Worm (Caenorhabditis elegans) whole organism, L1 larva: Measurements from ENCODE around the gene C10E2.2.

Experiments used
- C34B4.2 ChIP-seq: sonication (generic microtip); optimal IDR thresholded peaks from 2 replicates; lab custom pipeline; 2017; ENCODE audit warnings: mild to moderate bottlenecking, missing genetic modification characterization, missing compliant biosample characterization
- Y116A8C.19 ChIP-seq: sonication (generic microtip); optimal IDR thresholded peaks from 2 replicates; lab custom pipeline; 2016; ENCODE audit warnings: missing compliant biosample characterization, missing genetic modification characterization, borderline replicate concordance
- aha-1 ChIP-seq: fragments of 150-350 bp; optimal IDR thresholded peaks from 2 replicates; lab custom pipeline; 2014; ENCODE audit warnings: missing biosample characterization, missing genetic modification characterization
- alr-1 ChIP-seq: fragments of 200-800 bp; sonication (Bioruptor generic); optimal IDR thresholded peaks from 2 replicates; lab custom pipeline; 2018; ENCODE audit warnings: borderline replicate concordance, mild to moderate bottlenecking, missing genetic modification characterization, missing compliant biosample characterization
- aly-2 ChIP-seq: fragments of 150-350 bp; optimal IDR thresholded peaks from 2 replicates; lab custom pipeline; 2014; ENCODE audit warnings: missing biosample characterization, missing genetic modification characterization
- ama-1 ChIP-seq: fragments of 150-350 bp; optimal IDR thresholded peaks from 2 replicates; lab custom pipeline; 2014
- ceh-8 ChIP-seq: fragments of 200-800 bp; sonication (Bioruptor generic); optimal IDR thresholded peaks from 2 replicates; lab custom pipeline; 2018; ENCODE audit warnings: mild to moderate bottlenecking, missing genetic modification characterization, moderate library complexity, missing compliant biosample characterization
- ceh-82 ChIP-seq, 3 experiments: fragments of 150-350 bp in 1 of 3; sonication (generic microtip) in 2 of 3; optimal IDR thresholded peaks; 2 replicates each; lab custom pipeline; 2014 to 2017; ENCODE audit warnings: missing biosample characterization in 3 of 3, missing genetic modification characterization in 3 of 3
- ceh-88 ChIP-seq: fragments of 200-800 bp; sonication (Bioruptor generic); IDR thresholded peaks from 2 replicates; pipeline ENCODE4 v1.3.6; 2022; ENCODE audit warnings: missing genetic modification characterization, missing compliant biosample characterization
- ces-1 ChIP-seq: fragments of 150-350 bp; optimal IDR thresholded peaks from 2 replicates; lab custom pipeline; 2014; ENCODE audit warnings: missing biosample characterization, missing genetic modification reagents, missing genetic modification characterization
- dpl-1 ChIP-seq, 3 experiments: fragments of 150-350 bp in 2 of 3; sonication (generic microtip) in 1 of 3; optimal IDR thresholded peaks; 2 replicates each; lab custom pipeline; 2014 to 2017; ENCODE audit warnings: missing biosample characterization in 3 of 3, missing genetic modification characterization in 3 of 3, missing genetic modification reagents in 3 of 3
- dsc-1 ChIP-seq: sonication (generic microtip); optimal IDR thresholded peaks from 2 replicates; lab custom pipeline; 2016; ENCODE audit warnings: mild to moderate bottlenecking, missing genetic modification characterization, missing compliant biosample characterization
- efl-1 ChIP-seq, 4 experiments: fragments of 150-350 bp; optimal IDR thresholded peaks in 3 of 4; peaks in 1 of 4; 1 replicate in 1 of 4; 2 replicates in 3 of 4; lab custom pipeline; 2014; ENCODE audit warnings: missing biosample characterization in 2 of 4, missing genetic modification characterization in 2 of 4, missing genetic modification reagents in 2 of 4
- efl-3 ChIP-seq: fragments of 200-800 bp; sonication (Bioruptor generic); optimal IDR thresholded peaks from 2 replicates; lab custom pipeline; 2018; ENCODE audit warnings: mild to moderate bottlenecking, missing genetic modification characterization, missing compliant biosample characterization
- egl-13 ChIP-seq: sonication (generic microtip); optimal IDR thresholded peaks from 2 replicates; lab custom pipeline; 2016; ENCODE audit warnings: missing genotype, missing genetic modification reagents, missing genetic modification characterization, missing compliant biosample characterization
- egl-27 ChIP-seq, 2 experiments: fragments of 150-350 bp in 1 of 2; sonication (generic microtip); optimal IDR thresholded peaks; 3 replicates each; lab custom pipeline; 2017 to 2018; ENCODE audit warnings: missing biosample characterization in 2 of 2, missing genetic modification characterization in 2 of 2, missing genetic modification reagents in 2 of 2
- elt-2 ChIP-seq: sonication (generic microtip); optimal IDR thresholded peaks from 2 replicates; lab custom pipeline; 2016; ENCODE audit warnings: missing genetic modification characterization, mild to moderate bottlenecking, inconsistent platforms, missing compliant biosample characterization, missing genetic modification reagents
- ets-5 ChIP-seq: fragments of 200-800 bp; sonication (Bioruptor generic); IDR thresholded peaks from 2 replicates; pipeline ENCODE4 v1.3.6; 2022; ENCODE audit warnings: missing genetic modification characterization, missing compliant biosample characterization
- fkh-10 ChIP-seq: sonication (generic microtip); optimal IDR thresholded peaks from 2 replicates; lab custom pipeline; 2017; ENCODE audit warnings: missing biosample characterization, missing genetic modification reagents, missing genetic modification characterization
- fkh-8 ChIP-seq: sonication (generic microtip); optimal IDR thresholded peaks from 2 replicates; lab custom pipeline; 2016; ENCODE audit warnings: mild to moderate bottlenecking, missing genetic modification characterization, missing compliant biosample characterization
- grh-1 ChIP-seq: fragments of 200-800 bp; sonication (Bioruptor generic); IDR thresholded peaks from 2 replicates; pipeline ENCODE4 v1.3.6; 2022; ENCODE audit warnings: missing genetic modification reagents, missing genetic modification characterization, missing compliant biosample characterization
- hpl-2 ChIP-seq: fragments of 150-350 bp; optimal IDR thresholded peaks from 2 replicates; lab custom pipeline; 2014; ENCODE audit warnings: missing biosample characterization, missing genetic modification reagents, missing genetic modification characterization
- irx-1 ChIP-seq: sonication (generic microtip); optimal IDR thresholded peaks from 2 replicates; lab custom pipeline; 2016; ENCODE audit warnings: missing genetic modification characterization, missing compliant biosample characterization
- isw-1 ChIP-seq: fragments of 200-800 bp; sonication (Bioruptor generic); IDR thresholded peaks from 2 replicates; pipeline ENCODE4 v1.3.6; 2022; ENCODE audit warnings: missing genetic modification characterization, missing compliant biosample characterization
- jun-1 ChIP-seq: fragments of 150-350 bp; optimal IDR thresholded peaks from 2 replicates; lab custom pipeline; 2014; ENCODE audit warnings: missing biosample characterization, missing genetic modification reagents, missing genetic modification characterization
- lin-13 ChIP-seq: fragments of 150-350 bp; optimal IDR thresholded peaks from 2 replicates; lab custom pipeline; 2014; ENCODE audit warnings: missing biosample characterization, missing genetic modification reagents, missing genetic modification characterization
- mab-9 ChIP-seq: fragments of 200-800 bp; sonication (Bioruptor generic); IDR thresholded peaks from 2 replicates; pipeline ENCODE4 v1.3.6; 2022; ENCODE audit warnings: missing genetic modification reagents, missing genetic modification characterization, missing compliant biosample characterization
- mef-2 ChIP-seq: fragments of 150-350 bp; optimal IDR thresholded peaks from 2 replicates; lab custom pipeline; 2014; ENCODE audit warnings: missing biosample characterization, missing genetic modification characterization
- nhr-11 ChIP-seq: fragments of 150-350 bp; optimal IDR thresholded peaks from 2 replicates; lab custom pipeline; 2014; ENCODE audit warnings: missing biosample characterization, missing genetic modification characterization
- nhr-12 ChIP-seq: sonication (generic microtip); optimal IDR thresholded peaks from 2 replicates; lab custom pipeline; 2017; ENCODE audit warnings: missing biosample characterization, missing genetic modification characterization
- nhr-20 ChIP-seq: sonication (generic microtip); optimal IDR thresholded peaks from 2 replicates; lab custom pipeline; 2016; ENCODE audit warnings: mild to moderate bottlenecking, missing genetic modification characterization, missing compliant biosample characterization
- nhr-28 ChIP-seq: fragments of 150-350 bp; optimal IDR thresholded peaks from 2 replicates; lab custom pipeline; 2014; ENCODE audit warnings: missing biosample characterization, missing genetic modification characterization
- nhr-47 ChIP-seq: sonication (generic microtip); optimal IDR thresholded peaks from 2 replicates; lab custom pipeline; 2016; ENCODE audit warnings: mild to moderate bottlenecking, missing genetic modification characterization, moderate library complexity, missing compliant biosample characterization
- nhr-76 ChIP-seq: sonication (generic microtip); optimal IDR thresholded peaks from 2 replicates; lab custom pipeline; 2017; ENCODE audit warnings: missing biosample characterization, missing genetic modification characterization
- nhr-77 ChIP-seq: fragments of 150-350 bp; optimal IDR thresholded peaks from 2 replicates; lab custom pipeline; 2014; ENCODE audit warnings: missing biosample characterization, missing genetic modification characterization
- nhr-90 ChIP-seq: sonication (generic microtip); optimal IDR thresholded peaks from 2 replicates; lab custom pipeline; 2016; ENCODE audit warnings: mild to moderate bottlenecking, missing genetic modification characterization, missing compliant biosample characterization; ENCODE audit not compliant: poor library complexity
- pag-3 ChIP-seq: sonication (generic microtip); optimal IDR thresholded peaks from 2 replicates; lab custom pipeline; 2017; ENCODE audit warnings: missing genetic modification characterization, mild to moderate bottlenecking, missing compliant biosample characterization, antibody characterized with exemption, borderline replicate concordance; ENCODE audit not compliant: insufficient read depth
- pax-3 ChIP-seq: fragments of 200-800 bp; sonication (Bioruptor generic); optimal IDR thresholded peaks from 2 replicates; lab custom pipeline; 2018; ENCODE audit warnings: mild to moderate bottlenecking, missing genetic modification characterization, moderate library complexity, missing compliant biosample characterization
- pqm-1 ChIP-seq: sonication (generic microtip); optimal IDR thresholded peaks from 3 replicates; lab custom pipeline; 2017; ENCODE audit warnings: missing biosample characterization, missing genetic modification characterization
- snpc-4 ChIP-seq: fragments of 150-350 bp; optimal IDR thresholded peaks from 2 replicates; lab custom pipeline; 2014; ENCODE audit warnings: missing biosample characterization, missing genetic modification characterization
- snu-23 ChIP-seq: sonication (generic microtip); optimal IDR thresholded peaks from 2 replicates; lab custom pipeline; 2016; ENCODE audit warnings: missing genetic modification characterization, missing compliant biosample characterization
- sox-4 ChIP-seq: sonication (generic microtip); optimal IDR thresholded peaks from 2 replicates; lab custom pipeline; 2016; ENCODE audit warnings: missing genetic modification characterization, missing compliant biosample characterization
- sptf-1 ChIP-seq: fragments of 150-350 bp; optimal IDR thresholded peaks from 2 replicates; lab custom pipeline; 2014; ENCODE audit warnings: missing biosample characterization, missing genetic modification characterization
- swsn-7 ChIP-seq: sonication (generic microtip); optimal IDR thresholded peaks from 2 replicates; lab custom pipeline; 2016; ENCODE audit warnings: missing genetic modification characterization, missing compliant biosample characterization
- tbx-2 ChIP-seq: sonication (generic microtip); optimal IDR thresholded peaks from 2 replicates; lab custom pipeline; 2016; ENCODE audit warnings: missing genetic modification characterization, missing compliant biosample characterization
- tlp-1 ChIP-seq: fragments of 150-350 bp; optimal IDR thresholded peaks from 2 replicates; lab custom pipeline; 2014; ENCODE audit warnings: missing biosample characterization, missing genetic modification characterization
- unc-130 ChIP-seq: fragments of 150-350 bp; optimal IDR thresholded peaks from 2 replicates; lab custom pipeline; 2017; ENCODE audit warnings: missing biosample characterization, missing genetic modification characterization, inconsistent platforms
- unc-30 ChIP-seq: sonication (generic microtip); optimal IDR thresholded peaks from 2 replicates; lab custom pipeline; 2017; ENCODE audit warnings: missing biosample characterization, missing genetic modification characterization
- unc-62 ChIP-seq: fragments of 150-350 bp; optimal IDR thresholded peaks from 2 replicates; lab custom pipeline; 2014; ENCODE audit warnings: missing biosample characterization, missing genetic modification reagents, missing genetic modification characterization
- unc-86 ChIP-seq: sonication (generic microtip); optimal IDR thresholded peaks from 2 replicates; lab custom pipeline; 2016; ENCODE audit warnings: missing genetic modification characterization, missing compliant biosample characterization
- unc-98 ChIP-seq: fragments of 200-800 bp; sonication (Bioruptor generic); IDR thresholded peaks from 2 replicates; pipeline ENCODE4 v1.3.6; 2022; ENCODE audit warnings: missing genetic modification characterization, missing compliant biosample characterization
- vab-15 ChIP-seq: sonication (generic microtip); optimal IDR thresholded peaks from 2 replicates; lab custom pipeline; 2017; ENCODE audit warnings: missing genotype, mild to moderate bottlenecking, missing genetic modification characterization, missing compliant biosample characterization
- zag-1 ChIP-seq: fragments of 150-350 bp; optimal IDR thresholded peaks from 2 replicates; lab custom pipeline; 2014; ENCODE audit warnings: missing biosample characterization, missing genetic modification characterization
- ztf-4 ChIP-seq: fragments of 150-350 bp; optimal IDR thresholded peaks from 2 replicates; lab custom pipeline; 2014; ENCODE audit warnings: missing biosample characterization, missing genetic modification characterization

Gene C10E2.2

DNA sequence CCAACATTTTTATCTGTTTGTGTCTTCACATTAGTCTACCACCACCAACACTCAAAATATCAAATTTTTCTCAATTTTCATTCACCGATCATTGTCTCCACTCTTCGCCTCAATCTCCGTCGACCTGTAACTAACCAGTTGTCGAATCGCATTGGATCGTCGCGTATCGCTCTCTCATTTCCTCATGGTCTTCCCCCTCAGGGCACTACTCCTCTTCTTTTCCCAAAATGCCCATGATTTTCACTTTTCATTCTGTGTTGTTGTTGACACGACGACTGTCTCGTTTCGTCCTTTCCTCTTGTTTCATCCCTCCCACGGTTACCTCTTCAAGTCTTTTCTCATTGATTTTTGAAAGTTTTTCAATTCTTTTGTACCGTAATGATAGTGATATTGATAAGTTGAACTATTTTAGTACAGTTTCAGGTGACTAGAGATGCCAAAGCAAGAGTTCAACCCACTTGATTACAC, 41.0 kb downstream of the C10E2.2 start, which contains the start of gene T01C8.2 (continued):
- no peak for TF ChIP-seq dpl-1 (GFP tag; optimal IDR thresholded peaks at IDR 0.05; lab: Kevin White, UChicago)
- no peak for TF ChIP-seq zag-1 (tag; lab: Kevin White, UChicago)
- TF ChIP-seq aha-1 (tag; lab: Kevin White, UChicago), result no peak
- peak; percentile 18 for TF ChIP-seq tbx-2
- TF ChIP-seq nhr-77, result no peak
- no peak for TF ChIP-seq mab-9
- peak in 1 of 3 experiments; percentile 10 for TF ChIP-seq ceh-82 (tag; optimal IDR thresholded peaks at IDR 0.05; lab: Kevin White, UChicago)
- no peak for TF ChIP-seq ceh-88
- TF ChIP-seq hpl-2 (GFP tag; lab: Kevin White, UChicago), result no peak
- no peak for TF ChIP-seq nhr-76 (tag; lab: Kevin White, UChicago)
- no peak for TF ChIP-seq ztf-4 (tag; lab: Kevin White, UChicago)
- no peak for TF ChIP-seq ets-5 (GFP tag; lab: Robert Waterston, UW)
- TF ChIP-seq unc-98 (GFP tag; lab: Robert Waterston, UW), result no peak
- TF ChIP-seq ceh-8, result no peak
- TF ChIP-seq C34B4.2, result no peak
- no peak for TF ChIP-seq ces-1 (GFP tag; lab: Kevin White, UChicago)
- TF ChIP-seq fkh-10 (GFP tag; lab: Kevin White, UChicago), result no peak
- TF ChIP-seq nhr-28 (tag; lab: Kevin White, UChicago), result no peak
- TF ChIP-seq fkh-8 (tag; lab: Kevin White, UChicago), result no peak
- TF ChIP-seq egl-13, result no peak
- no peak for TF ChIP-seq elt-2 (tag; lab: Kevin White, UChicago)
- no peak for TF ChIP-seq unc-130
- no peak for TF ChIP-seq sptf-1
- TF ChIP-seq unc-62, result no peak
- peak; percentile 38; the same call in 1 of the 2 replicates for TF ChIP-seq grh-1 (GFP tag; lab: Robert Waterston, UW)
- no peak for TF ChIP-seq sox-4
- TF ChIP-seq efl-1 (optimal IDR thresholded peaks at IDR 0.05; lab: Kevin White, UChicago), result no peak
- no peak for TF ChIP-seq efl-1 (GFP tag; optimal IDR thresholded peaks at IDR 0.05 in 1 of 2; lab: Kevin White, UChicago)
- no peak for TF ChIP-seq egl-27 (tag; optimal IDR thresholded peaks at IDR 0.05; lab: Kevin White, UChicago)
- TF ChIP-seq vab-15 (tag; lab: Kevin White, UChicago), result no peak
- TF ChIP-seq nhr-90 (tag; lab: Kevin White, UChicago), result peak; percentile 65
- no peak for TF ChIP-seq ama-1
- TF ChIP-seq nhr-12 (tag; lab: Kevin White, UChicago), result no peak
- no peak for TF ChIP-seq nhr-11
- no peak for TF ChIP-seq unc-30 (tag; lab: Kevin White, UChicago)
- peak; percentile 80 for TF ChIP-seq snu-23
- TF ChIP-seq efl-3 (GFP tag; lab: Kevin White, UChicago), result no peak
- no peak for TF ChIP-seq mef-2 (tag; lab: Kevin White, UChicago)
- TF ChIP-seq jun-1 (tag; lab: Kevin White, UChicago), result no peak
- no peak for TF ChIP-seq irx-1
- TF ChIP-seq nhr-20 (tag; lab: Kevin White, UChicago), result peak; percentile 63
- peak; percentile 25 for TF ChIP-seq nhr-47 (tag; lab: Kevin White, UChicago)
- TF ChIP-seq dsc-1 (tag; lab: Kevin White, UChicago), result no peak
- TF ChIP-seq aly-2, result no peak
- peak; percentile 5 for TF ChIP-seq swsn-7 (tag; lab: Kevin White, UChicago)
- TF ChIP-seq pqm-1 (tag; lab: Kevin White, UChicago), result no peak
- no peak for TF ChIP-seq pax-3 (tag; lab: Kevin White, UChicago)
- TF ChIP-seq pag-3 (tag; lab: Kevin White, UChicago), result no peak
- no peak for TF ChIP-seq alr-1 (tag; lab: Kevin White, UChicago)
- TF ChIP-seq snpc-4, result no peak
- no peak for TF ChIP-seq lin-13 (GFP tag; lab: Kevin White, UChicago)
- no peak for TF ChIP-seq unc-86 (tag; lab: Kevin White, UChicago)
- no peak for TF ChIP-seq isw-1
- TF ChIP-seq tlp-1 (tag; lab: Kevin White, UChicago), result no peak
- no peak for TF ChIP-seq Y116A8C.19 (tag; lab: Kevin White, UChicago)
